Worm (Caenorhabditis elegans) whole organism, young adult: ENCODE measurements around the gene ced-13.

Experiments used
- F10E7.11 ChIP-seq: sonication (generic microtip); optimal IDR thresholded peaks from 2 replicates; lab custom pipeline; 2017; ENCODE audit warnings: mild to moderate bottlenecking, missing genetic modification characterization, moderate library complexity, missing compliant biosample characterization
- attf-3 ChIP-seq: fragments of 200-800 bp; sonication (Bioruptor generic); conservative IDR thresholded peaks from 2 replicates; pipeline ENCODE4 v1.3.6; 2022; ENCODE audit warnings: missing genetic modification reagents, missing genetic modification characterization, missing compliant biosample characterization
- bed-1 ChIP-seq: fragments of 200-800 bp; sonication (Bioruptor generic); IDR thresholded peaks from 2 replicates; pipeline ENCODE4 v1.3.6; 2022; ENCODE audit warnings: missing genetic modification reagents, missing genetic modification characterization, missing compliant biosample characterization
- nhr-179 ChIP-seq: sonication (generic microtip); optimal IDR thresholded peaks from 2 replicates; lab custom pipeline; 2016; ENCODE audit warnings: mild to moderate bottlenecking, missing genetic modification characterization, missing compliant biosample characterization

ce11 chrX:8346248-8346647 lies 46.8 kb upstream of the ced-13 start, which contains the start of gene drd-5:
- TF ChIP-seq bed-1 (GFP tag; lab: Robert Waterston, UW) (no peak), nhr-179 (tag; lab: Kevin White, UChicago) (no peak), attf-3 (GFP tag; lab: Robert Waterston, UW) (no peak), F10E7.11 (tag; lab: Kevin White, UChicago) (no peak)
